Fruit fly (Drosophila melanogaster) whole organism, wandering third instar larva: ENCODE measurements around the gene CG31415.
A peak's percentile ranks its signal among the peaks of the same experiment; 100 is the strongest.

Source experiments
- Abd-B ChIP-seq: fragments of >200 bp; optimal IDR thresholded peaks from 2 replicates; lab custom pipeline; 2017; ENCODE audit warnings: missing biosample characterization, missing genetic modification characterization
- CG32264 ChIP-seq: fragments of 200-800 bp; sonication (Bioruptor generic); optimal IDR thresholded peaks from 2 replicates; lab custom pipeline; 2016; ENCODE audit warnings: missing biosample characterization, missing genetic modification characterization
- CG9705 ChIP-seq: fragments of 200-800 bp; sonication (Bioruptor generic); optimal IDR thresholded peaks from 2 replicates; lab custom pipeline; 2018; ENCODE audit warnings: missing biosample characterization, mild to moderate bottlenecking, missing genetic modification characterization
- CrebA ChIP-seq: fragments of 200-800 bp; sonication (Bioruptor generic); optimal IDR thresholded peaks from 2 replicates; lab custom pipeline; 2016; ENCODE audit warnings: missing biosample characterization, mild to moderate bottlenecking, missing genetic modification characterization, borderline replicate concordance
- Dfd ChIP-seq: fragments of >200 bp; optimal IDR thresholded peaks from 2 replicates; lab custom pipeline; 2017; ENCODE audit warnings: missing biosample characterization, missing genetic modification characterization
- Dif ChIP-seq: fragments of 200-275, 200-300 bp; sonication (Bioruptor generic); optimal IDR thresholded peaks from 2 replicates; lab custom pipeline; 2018; ENCODE audit warnings: missing biosample characterization, missing genetic modification characterization; ENCODE audit not compliant: partially characterized antibody
- GATAd ChIP-seq: sonication (Bioruptor generic); optimal IDR thresholded peaks from 2 replicates; lab custom pipeline; 2016; ENCODE audit warnings: missing biosample characterization, missing genetic modification characterization
- HLH106 ChIP-seq: fragments of 200-800 bp; optimal IDR thresholded peaks from 3 replicates; lab custom pipeline; 2019; ENCODE audit warnings: missing biosample characterization, mild to moderate bottlenecking, missing genetic modification characterization, moderate library complexity
- Hnf4 ChIP-seq: fragments of 200-800 bp; sonication (Bioruptor generic); optimal IDR thresholded peaks from 2 replicates; lab custom pipeline; 2016; ENCODE audit warnings: missing biosample characterization, mild to moderate bottlenecking, missing genetic modification characterization
- Hr78 ChIP-seq: fragments of >200 bp; optimal IDR thresholded peaks from 2 replicates; lab custom pipeline; 2017; ENCODE audit warnings: missing biosample characterization, missing genetic modification characterization
- Hr83 ChIP-seq: fragments of 200-300 bp; sonication (Bioruptor generic); optimal IDR thresholded peaks from 2 replicates; lab custom pipeline; 2016; ENCODE audit warnings: missing biosample characterization, mild to moderate bottlenecking, missing genetic modification characterization, moderate library complexity; ENCODE audit not compliant: poor library complexity, severe bottlenecking
- Jra ChIP-seq: sonication (Bioruptor generic); optimal IDR thresholded peaks from 2 replicates; lab custom pipeline; 2016; ENCODE audit warnings: missing biosample characterization, missing genetic modification characterization
- Mio ChIP-seq: sonication (Bioruptor generic); optimal IDR thresholded peaks from 2 replicates; lab custom pipeline; 2016; ENCODE audit warnings: missing biosample characterization, missing genetic modification characterization
- Myc ChIP-seq: fragments of >200 bp; optimal IDR thresholded peaks from 2 replicates; lab custom pipeline; 2017
- N ChIP-seq: fragments of >200 bp; optimal IDR thresholded peaks from 2 replicates; lab custom pipeline; 2018; ENCODE audit warnings: missing biosample characterization, missing external identifiers, missing genetic modification characterization
- OdsH ChIP-seq: fragments of 200-800 bp; sonication (Bioruptor generic); optimal IDR thresholded peaks from 2 replicates; lab custom pipeline; 2016; ENCODE audit warnings: missing biosample characterization, mild to moderate bottlenecking, missing genetic modification characterization
- Rel ChIP-seq, 2 experiments: fragments of 200-800 bp; sonication (Bioruptor generic) in 1 of 2; optimal IDR thresholded peaks; 2 replicates in 1 of 2; 3 replicates in 1 of 2; lab custom pipeline; 2016 to 2019; ENCODE audit warnings: mild to moderate bottlenecking in 2 of 2, missing biosample characterization in 2 of 2, missing genetic modification characterization in 2 of 2, moderate library complexity in 1 of 2
- Sp1 ChIP-seq: fragments of 200-800 bp; sonication (Bioruptor generic); optimal IDR thresholded peaks from 3 replicates; lab custom pipeline; 2019; ENCODE audit warnings: missing biosample characterization, mild to moderate bottlenecking, missing genetic modification characterization, moderate library complexity
- Vsx2 ChIP-seq: fragments of 200-300, 225-300 bp; sonication (Bioruptor generic); optimal IDR thresholded peaks from 2 replicates; lab custom pipeline; 2018; ENCODE audit warnings: missing biosample characterization, missing genetic modification characterization; ENCODE audit not compliant: partially characterized antibody
- br ChIP-seq: fragments of 200-800 bp; sonication (Bioruptor generic); optimal IDR thresholded peaks from 2 replicates; lab custom pipeline; 2016; ENCODE audit warnings: missing biosample characterization, missing genetic modification characterization
- brk ChIP-seq: fragments of 200-800 bp; sonication (Bioruptor generic); optimal IDR thresholded peaks from 2 replicates; lab custom pipeline; 2016; ENCODE audit warnings: missing biosample characterization, mild to moderate bottlenecking, missing genetic modification characterization
- dl ChIP-seq, 2 experiments: fragments of 175-275, 200-275 bp in 1 of 2; fragments of 200-275 bp in 1 of 2; sonication (Bioruptor generic); optimal IDR thresholded peaks; lab custom pipeline; 2018; ENCODE audit warnings: mild to moderate bottlenecking in 2 of 2, missing biosample characterization in 2 of 2, missing genetic modification characterization in 2 of 2, moderate library complexity in 2 of 2; ENCODE audit not compliant: partially characterized antibody in 2 of 2, insufficient read depth in 1 of 2
- dmrt93B ChIP-seq: fragments of 200-800 bp; sonication (Bioruptor generic); optimal IDR thresholded peaks from 2 replicates; lab custom pipeline; 2018; ENCODE audit warnings: missing biosample characterization, mild to moderate bottlenecking, missing genetic modification characterization
- dsf ChIP-seq: sonication (Bioruptor generic); optimal IDR thresholded peaks from 2 replicates; lab custom pipeline; 2016; ENCODE audit warnings: missing biosample characterization, missing genetic modification characterization, borderline replicate concordance
- ey ChIP-seq: fragments of 200-800 bp; sonication (Bioruptor generic); optimal IDR thresholded peaks from 2 replicates; lab custom pipeline; 2016; ENCODE audit warnings: missing biosample characterization, missing genetic modification characterization
- foxo ChIP-seq, 2 experiments: fragments of 200-800 bp; sonication (Bioruptor generic); optimal IDR thresholded peaks; 2 replicates in 1 of 2; 3 replicates in 1 of 2; lab custom pipeline; 2016 to 2017; ENCODE audit warnings: missing biosample characterization in 2 of 2, missing genetic modification characterization in 2 of 2
- fru ChIP-seq: fragments of 200-800 bp; sonication (Bioruptor generic); optimal IDR thresholded peaks from 3 replicates; lab custom pipeline; 2016; ENCODE audit warnings: missing biosample characterization, mild to moderate bottlenecking, missing genetic modification characterization
- h ChIP-seq: fragments of 200-800 bp; sonication (Bioruptor generic); optimal IDR thresholded peaks from 3 replicates; lab custom pipeline; 2016; ENCODE audit warnings: missing biosample characterization, mild to moderate bottlenecking, missing genetic modification characterization
- jim ChIP-seq: fragments of 175-275, 200-325 bp; sonication (Bioruptor generic); optimal IDR thresholded peaks from 2 replicates; lab custom pipeline; 2016; ENCODE audit warnings: missing biosample characterization, mild to moderate bottlenecking, missing genetic modification characterization
- lola ChIP-seq: fragments of >200 bp; optimal IDR thresholded peaks from 2 replicates; lab custom pipeline; 2017; ENCODE audit warnings: missing biosample characterization, missing genetic modification characterization
- pan ChIP-seq: fragments of >200 bp; optimal IDR thresholded peaks from 2 replicates; lab custom pipeline; 2017
- psq ChIP-seq: fragments of 200-800 bp; sonication (Bioruptor generic); optimal IDR thresholded peaks from 3 replicates; lab custom pipeline; 2017; ENCODE audit warnings: missing biosample characterization, mild to moderate bottlenecking, missing genetic modification characterization, moderate library complexity
- rgr ChIP-seq: fragments of 200-800 bp; sonication (Bioruptor generic); optimal IDR thresholded peaks from 3 replicates; lab custom pipeline; 2016; ENCODE audit warnings: missing biosample characterization, mild to moderate bottlenecking, missing genetic modification characterization
- sage ChIP-seq: fragments of 200-800 bp; sonication (Bioruptor generic); optimal IDR thresholded peaks from 2 replicates; lab custom pipeline; 2016; ENCODE audit warnings: missing biosample characterization, mild to moderate bottlenecking, missing genetic modification characterization
- sv ChIP-seq: fragments of 200-800 bp; sonication (Bioruptor generic); optimal IDR thresholded peaks from 3 replicates; lab custom pipeline; 2016; ENCODE audit warnings: missing biosample characterization, missing genetic modification characterization
- tai ChIP-seq: sonication (Bioruptor generic); optimal IDR thresholded peaks from 2 replicates; lab custom pipeline; 2016; ENCODE audit warnings: missing biosample characterization, missing genetic modification characterization
- usp ChIP-seq: fragments of >200 bp; optimal IDR thresholded peaks from 2 replicates; lab custom pipeline; 2017; ENCODE audit warnings: missing biosample characterization, missing genetic modification characterization
- woc ChIP-seq: sonication (Bioruptor generic); optimal IDR thresholded peaks from 2 replicates; lab custom pipeline; 2016; ENCODE audit warnings: missing biosample characterization, mild to moderate bottlenecking, missing genetic modification characterization

CG31415 gene

dm6 chr3R:9793018-9793417 is 49.7 kb downstream of the CG31415 start, which contains the start of gene CG8516:
CG8516 (plus strand) TSS chr3R:9793295.
- TF ChIP-seq HLH106 (peak; percentile 19), pan (lab: Kevin White, UChicago) (no peak), psq (GFP tag; lab: Kevin White, UChicago) (no peak), dmrt93B (GFP tag; lab: Kevin White, UChicago) (no peak), Hr83 (no peak), woc (GFP tag; lab: Kevin White, UChicago) (peak; percentile 24), Jra (GFP tag; lab: Kevin White, UChicago) (no peak), Dif (no peak), Dfd (GFP tag; lab: Kevin White, UChicago) (no peak), sv (GFP tag; lab: Kevin White, UChicago) (peak; percentile 11), Hnf4 (GFP tag; lab: Kevin White, UChicago) (no peak), foxo (GFP tag; optimal IDR thresholded peaks at IDR 0.05; lab: Kevin White, UChicago) (peak in 1 of 2 experiments; percentile 29), br (GFP tag; lab: Kevin White, UChicago) (no peak), GATAd (GFP tag; lab: Kevin White, UChicago) (no peak), Rel (GFP tag; optimal IDR thresholded peaks at IDR 0.05; lab: Kevin White, UChicago) (no peak), Rel (tag; optimal IDR thresholded peaks at IDR 0.05; lab: Kevin White, UChicago) (peak; percentile 41), jim (no peak), lola (no peak), Abd-B (GFP tag; lab: Kevin White, UChicago) (no peak), CrebA (GFP tag; lab: Kevin White, UChicago) (no peak), Vsx2 (GFP tag; lab: Kevin White, UChicago) (no peak), sage (GFP tag; lab: Kevin White, UChicago) (no peak), dl (GFP tag; optimal IDR thresholded peaks at IDR 0.05; lab: Kevin White, UChicago; ENCODE audit: insufficient read depth in 1 of 2, partially characterized antibody in 2 of 2) (no peak), brk (no peak), ey (GFP tag; lab: Kevin White, UChicago) (no peak), CG32264 (GFP tag; lab: Kevin White, UChicago) (no peak), Hr78 (no peak), rgr (no peak), OdsH (GFP tag; lab: Kevin White, UChicago) (no peak), CG9705 (GFP tag; lab: Kevin White, UChicago) (no peak), tai (GFP tag; lab: Kevin White, UChicago) (no peak), fru (GFP tag; lab: Kevin White, UChicago) (no peak), dsf (GFP tag; lab: Kevin White, UChicago) (no peak), N (GFP tag; lab: Kevin White, UChicago) (no peak), Myc (lab: Kevin White, UChicago) (no peak), h (GFP tag; lab: Kevin White, UChicago) (peak; percentile 29), usp (GFP tag; lab: Kevin White, UChicago) (no peak), Mio (GFP tag; lab: Kevin White, UChicago) (no peak), Sp1 (GFP tag; lab: Kevin White, UChicago) (peak; percentile 11)
